Worm (Caenorhabditis elegans): ENCODE data around the gene D1022.3.

- TF ChIP-seq flt-1 (GFP tag; IDR thresholded peaks at IDR 0.05) (no peak), tra-4 (tag; optimal IDR thresholded peaks at IDR 0.05) (no peak), B0310.2 (tag; optimal IDR thresholded peaks at IDR 0.05) (no peak), hnd-1 (tag; optimal IDR thresholded peaks at IDR 0.05) (no peak), scrt-1 (GFP tag; IDR thresholded peaks at IDR 0.05) (no peak), tbx-11 (GFP tag; IDR thresholded peaks at IDR 0.05) (no peak), ama-1 (optimal IDR thresholded peaks at IDR 0.05) (no peak), ets-7 (tag; optimal IDR thresholded peaks at IDR 0.05) (no peak), hmg-4 (GFP tag; optimal IDR thresholded peaks at IDR 0.05) (no peak), pes-1 (GFP tag; IDR thresholded peaks at IDR 0.05) (no peak), ceh-36 (tag; optimal IDR thresholded peaks at IDR 0.05) (no peak), tbx-37 (GFP tag; conservative IDR thresholded peaks at IDR 0.05) (no peak), sea-1 (GFP tag; conservative IDR thresholded peaks at IDR 0.05) (no peak)
Observed at ce11 chrII:7489605-7490004, 33.5 kb upstream of the D1022.3 start, which contains the start of gene D1022.9.
